Worm (Caenorhabditis elegans) whole organism, L4 larva: ENCODE data around the gene C53C7.3.

Experiments used
- lin-38 ChIP-seq: fragments of 200-800 bp; sonication (Bioruptor generic); IDR thresholded peaks from 2 replicates; pipeline ENCODE4 v1.3.6; 2022; ENCODE audit warnings: missing genetic modification reagents, missing genetic modification characterization, missing compliant biosample characterization
- mxl-2 ChIP-seq: fragments of 200-800 bp; sonication (Bioruptor generic); conservative IDR thresholded peaks from 2 replicates; pipeline ENCODE4 v1.3.6; 2022; ENCODE audit warnings: missing genetic modification reagents, missing genetic modification characterization, missing compliant biosample characterization
- nhr-237 ChIP-seq: sonication (generic microtip); optimal IDR thresholded peaks from 2 replicates; lab custom pipeline; 2017; ENCODE audit warnings: missing biosample characterization, missing genetic modification characterization
- unc-130 ChIP-seq: sonication (generic microtip); optimal IDR thresholded peaks from 2 replicates; lab custom pipeline; 2016; ENCODE audit warnings: missing genetic modification reagents, missing genetic modification characterization, missing compliant biosample characterization

- TF ChIP-seq lin-38 (GFP tag; lab: Robert Waterston, UW) (no peak), mxl-2 (no peak), nhr-237 (tag; lab: Kevin White, UChicago) (no peak), unc-130 (GFP tag; lab: Kevin White, UChicago) (no peak)
Observed at ce11 chrX:13048258-13048657, at the start of gene C53C7.3.
